Worm (Caenorhabditis elegans) whole organism, L1 larva: Measurements from ENCODE around the gene osgn-1.

Source experiments
- aha-1 ChIP-seq: fragments of 150-350 bp; optimal IDR thresholded peaks from 2 replicates; lab custom pipeline; 2014; ENCODE audit warnings: missing biosample characterization, missing genetic modification characterization
- blmp-1 ChIP-seq: fragments of 150-350 bp; optimal IDR thresholded peaks from 2 replicates; lab custom pipeline; 2014; ENCODE audit warnings: missing biosample characterization, missing genetic modification characterization
- ceh-63 ChIP-seq: fragments of 200-800 bp; sonication (Bioruptor generic); optimal IDR thresholded peaks from 2 replicates; lab custom pipeline; 2018; ENCODE audit warnings: mild to moderate bottlenecking, missing genetic modification characterization, missing compliant biosample characterization
- ceh-8 ChIP-seq: fragments of 200-800 bp; sonication (Bioruptor generic); optimal IDR thresholded peaks from 2 replicates; lab custom pipeline; 2018; ENCODE audit warnings: mild to moderate bottlenecking, missing genetic modification characterization, moderate library complexity, missing compliant biosample characterization
- ceh-82 ChIP-seq, 3 experiments: fragments of 150-350 bp in 1 of 3; sonication (generic microtip) in 2 of 3; optimal IDR thresholded peaks; 2 replicates each; lab custom pipeline; 2014 to 2017; ENCODE audit warnings: missing biosample characterization in 3 of 3, missing genetic modification characterization in 3 of 3
- ceh-90 ChIP-seq: sonication (generic microtip); optimal IDR thresholded peaks from 2 replicates; lab custom pipeline; 2016; ENCODE audit warnings: missing genetic modification characterization, missing compliant biosample characterization
- ces-1 ChIP-seq: fragments of 150-350 bp; optimal IDR thresholded peaks from 2 replicates; lab custom pipeline; 2014; ENCODE audit warnings: missing biosample characterization, missing genetic modification reagents, missing genetic modification characterization
- efl-1 ChIP-seq, 4 experiments: fragments of 150-350 bp; optimal IDR thresholded peaks in 3 of 4; peaks in 1 of 4; 1 replicate in 1 of 4; 2 replicates in 3 of 4; lab custom pipeline; 2014; ENCODE audit warnings: missing biosample characterization in 2 of 4, missing genetic modification characterization in 2 of 4, missing genetic modification reagents in 2 of 4
- egl-13 ChIP-seq: sonication (generic microtip); optimal IDR thresholded peaks from 2 replicates; lab custom pipeline; 2016; ENCODE audit warnings: missing genotype, missing genetic modification reagents, missing genetic modification characterization, missing compliant biosample characterization
- fkh-10 ChIP-seq: sonication (generic microtip); optimal IDR thresholded peaks from 2 replicates; lab custom pipeline; 2017; ENCODE audit warnings: missing biosample characterization, missing genetic modification reagents, missing genetic modification characterization
- lin-13 ChIP-seq: fragments of 150-350 bp; optimal IDR thresholded peaks from 2 replicates; lab custom pipeline; 2014; ENCODE audit warnings: missing biosample characterization, missing genetic modification reagents, missing genetic modification characterization
- lin-15B ChIP-seq: fragments of 150-350 bp; sonication (generic microtip); optimal IDR thresholded peaks from 3 replicates; lab custom pipeline; 2014; ENCODE audit warnings: missing biosample characterization, missing genetic modification characterization
- lsy-2 ChIP-seq, 2 experiments: fragments of 150-350 bp; optimal IDR thresholded peaks; 2 replicates each; lab custom pipeline; 2014; ENCODE audit warnings: missing biosample characterization in 2 of 2, missing genetic modification characterization in 2 of 2
- mab-9 ChIP-seq: fragments of 200-800 bp; sonication (Bioruptor generic); IDR thresholded peaks from 2 replicates; pipeline ENCODE4 v1.3.6; 2022; ENCODE audit warnings: missing genetic modification reagents, missing genetic modification characterization, missing compliant biosample characterization
- mef-2 ChIP-seq: fragments of 150-350 bp; optimal IDR thresholded peaks from 2 replicates; lab custom pipeline; 2014; ENCODE audit warnings: missing biosample characterization, missing genetic modification characterization
- nhr-237 ChIP-seq: fragments of 150-350 bp; optimal IDR thresholded peaks from 2 replicates; lab custom pipeline; 2014; ENCODE audit warnings: missing biosample characterization, missing genetic modification characterization
- nhr-71 ChIP-seq: sonication (generic microtip); optimal IDR thresholded peaks from 2 replicates; lab custom pipeline; 2016; ENCODE audit warnings: mild to moderate bottlenecking, missing genetic modification characterization, moderate library complexity, missing compliant biosample characterization
- nhr-85 ChIP-seq: sonication (generic microtip); peaks from one replicate; lab custom pipeline; 2016; ENCODE audit warnings: missing genetic modification characterization, inconsistent platforms, missing compliant biosample characterization
- pag-3 ChIP-seq: sonication (generic microtip); optimal IDR thresholded peaks from 2 replicates; lab custom pipeline; 2017; ENCODE audit warnings: missing genetic modification characterization, mild to moderate bottlenecking, missing compliant biosample characterization, antibody characterized with exemption, borderline replicate concordance; ENCODE audit not compliant: insufficient read depth
- pqm-1 ChIP-seq: sonication (generic microtip); optimal IDR thresholded peaks from 3 replicates; lab custom pipeline; 2017; ENCODE audit warnings: missing biosample characterization, missing genetic modification characterization
- rnt-1 ChIP-seq: sonication (generic microtip); optimal IDR thresholded peaks from 2 replicates; lab custom pipeline; 2016; ENCODE audit warnings: mild to moderate bottlenecking, missing genetic modification characterization, moderate library complexity, missing compliant biosample characterization
- snu-23 ChIP-seq: sonication (generic microtip); optimal IDR thresholded peaks from 2 replicates; lab custom pipeline; 2016; ENCODE audit warnings: missing genetic modification characterization, missing compliant biosample characterization
- sox-4 ChIP-seq: sonication (generic microtip); optimal IDR thresholded peaks from 2 replicates; lab custom pipeline; 2016; ENCODE audit warnings: missing genetic modification characterization, missing compliant biosample characterization
- sptf-1 ChIP-seq: fragments of 150-350 bp; optimal IDR thresholded peaks from 2 replicates; lab custom pipeline; 2014; ENCODE audit warnings: missing biosample characterization, missing genetic modification characterization
- sup-37 ChIP-seq: fragments of 200-800 bp; sonication (Bioruptor generic); optimal IDR thresholded peaks from 2 replicates; lab custom pipeline; 2018; ENCODE audit warnings: mild to moderate bottlenecking, missing genetic modification characterization, missing compliant biosample characterization
- swsn-7 ChIP-seq: sonication (generic microtip); optimal IDR thresholded peaks from 2 replicates; lab custom pipeline; 2016; ENCODE audit warnings: missing genetic modification characterization, missing compliant biosample characterization
- tlp-1 ChIP-seq: fragments of 150-350 bp; optimal IDR thresholded peaks from 2 replicates; lab custom pipeline; 2014; ENCODE audit warnings: missing biosample characterization, missing genetic modification characterization
- unc-130 ChIP-seq: fragments of 150-350 bp; optimal IDR thresholded peaks from 2 replicates; lab custom pipeline; 2017; ENCODE audit warnings: missing biosample characterization, missing genetic modification characterization, inconsistent platforms
- unc-30 ChIP-seq: sonication (generic microtip); optimal IDR thresholded peaks from 2 replicates; lab custom pipeline; 2017; ENCODE audit warnings: missing biosample characterization, missing genetic modification characterization
- unc-62 ChIP-seq: fragments of 150-350 bp; optimal IDR thresholded peaks from 2 replicates; lab custom pipeline; 2014; ENCODE audit warnings: missing biosample characterization, missing genetic modification reagents, missing genetic modification characterization
- vab-15 ChIP-seq: sonication (generic microtip); optimal IDR thresholded peaks from 2 replicates; lab custom pipeline; 2017; ENCODE audit warnings: missing genotype, mild to moderate bottlenecking, missing genetic modification characterization, missing compliant biosample characterization
- zip-4 ChIP-seq: fragments of 200-800 bp; sonication (Bioruptor generic); optimal IDR thresholded peaks from 2 replicates; lab custom pipeline; 2018; ENCODE audit warnings: mild to moderate bottlenecking, missing genetic modification characterization, moderate library complexity, missing compliant biosample characterization
- ztf-4 ChIP-seq: fragments of 150-350 bp; optimal IDR thresholded peaks from 2 replicates; lab custom pipeline; 2014; ENCODE audit warnings: missing biosample characterization, missing genetic modification characterization

osgn-1 gene

DNA sequence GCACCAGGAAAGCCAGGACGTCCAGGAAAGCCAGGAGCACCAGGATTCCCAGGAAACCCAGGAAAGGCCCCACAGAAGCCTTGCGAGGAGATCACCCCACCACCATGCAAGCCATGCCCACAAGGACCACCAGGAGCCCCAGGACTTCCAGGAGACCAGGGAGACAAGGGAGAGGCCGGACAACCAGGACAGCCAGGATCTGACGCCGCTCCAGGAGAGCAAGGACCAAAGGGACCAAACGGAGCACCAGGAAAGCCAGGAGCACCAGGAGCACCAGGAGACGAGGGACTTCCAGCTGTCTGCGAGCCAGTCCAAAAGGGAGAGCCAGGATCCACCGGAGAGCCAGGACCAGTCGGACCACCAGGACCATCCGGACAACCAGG, 28.8 kb downstream of the osgn-1 start:
- no peak for TF ChIP-seq pqm-1 (tag; lab: Kevin White, UChicago)
- TF ChIP-seq sox-4 (tag; lab: Kevin White, UChicago) = no peak
- TF ChIP-seq sup-37 (GFP tag; lab: Kevin White, UChicago) = no peak
- no peak for TF ChIP-seq mab-9 (GFP tag; lab: Robert Waterston, UW)
- TF ChIP-seq nhr-85 (tag; lab: Kevin White, UChicago) = no peak
- TF ChIP-seq nhr-71 (tag; lab: Kevin White, UChicago) = no peak
- no peak for TF ChIP-seq ceh-63 (GFP tag; lab: Kevin White, UChicago)
- no peak for TF ChIP-seq lsy-2 (tag; optimal IDR thresholded peaks at IDR 0.05; lab: Kevin White, UChicago)
- no peak for TF ChIP-seq fkh-10 (GFP tag; lab: Kevin White, UChicago)
- TF ChIP-seq mef-2 (tag; lab: Kevin White, UChicago) = no peak
- TF ChIP-seq ces-1 (GFP tag; lab: Kevin White, UChicago) = no peak
- TF ChIP-seq lin-15B (tag; lab: Kevin White, UChicago) = no peak
- no peak for TF ChIP-seq snu-23 (GFP tag; lab: Kevin White, UChicago)
- no peak for TF ChIP-seq pag-3 (tag; lab: Kevin White, UChicago)
- no peak for TF ChIP-seq swsn-7 (tag; lab: Kevin White, UChicago)
- TF ChIP-seq tlp-1 = no peak
- TF ChIP-seq rnt-1 = no peak
- TF ChIP-seq unc-62 = no peak

DNA sequence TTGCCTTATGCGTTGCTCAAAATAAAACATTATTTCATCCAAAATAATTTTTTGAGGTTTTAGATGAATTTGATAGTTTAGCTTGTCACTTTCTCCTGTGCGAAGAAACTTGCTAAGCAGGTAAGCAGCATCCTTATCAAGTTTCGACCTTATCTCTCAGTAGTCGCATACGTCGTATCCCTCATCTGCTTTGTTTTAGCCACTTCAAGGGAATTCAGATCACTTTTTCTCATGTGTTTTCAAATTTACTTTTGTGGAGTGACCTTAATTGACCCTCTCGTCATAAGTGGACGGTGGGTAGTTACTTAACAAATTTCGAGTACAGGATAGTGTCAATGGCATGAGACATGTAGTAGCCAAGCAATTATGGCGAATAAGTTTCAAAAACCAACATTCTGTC, 29.5 kb downstream of the osgn-1 start:
- TF ChIP-seq egl-13 = no peak
- peak; percentile 79 for TF ChIP-seq blmp-1 (tag; lab: Kevin White, UChicago)
- no peak for TF ChIP-seq ceh-90 (tag; lab: Kevin White, UChicago)
- TF ChIP-seq nhr-237 (tag; lab: Kevin White, UChicago) = no peak
- TF ChIP-seq unc-30 = no peak
- TF ChIP-seq lin-13 (GFP tag; lab: Kevin White, UChicago) = no peak
- no peak for TF ChIP-seq aha-1 (tag; lab: Kevin White, UChicago)
- TF ChIP-seq ceh-82 (tag; optimal IDR thresholded peaks at IDR 0.05; lab: Kevin White, UChicago) = no peak
- TF ChIP-seq ztf-4 (tag; lab: Kevin White, UChicago) = peak; percentile 59

- TF ChIP-seq unc-130 (tag; lab: Kevin White, UChicago) (no peak), efl-1 (optimal IDR thresholded peaks at IDR 0.05; lab: Kevin White, UChicago) (no peak), efl-1 (GFP tag; optimal IDR thresholded peaks at IDR 0.05 in 1 of 2; lab: Kevin White, UChicago) (peak in 1 of 2 experiments; percentile 78), ceh-8 (GFP tag; lab: Kevin White, UChicago) (peak; percentile 70)
Observed at ce11 chrIV:4243830-4244406, 36.7 kb downstream of the osgn-1 start.

- TF ChIP-seq zip-4 (GFP tag; lab: Kevin White, UChicago) = no peak
- TF ChIP-seq blmp-1 (tag; lab: Kevin White, UChicago) = peak; percentile 15
- TF ChIP-seq, all 84 proteins: peak for 1
Observed at ce11 chrIV:4244510-4244909, 37.3 kb downstream of the osgn-1 start, which contains the start of gene col-34. Gene col-34, minus strand, starts transcription at chrIV:4244610.

DNA sequence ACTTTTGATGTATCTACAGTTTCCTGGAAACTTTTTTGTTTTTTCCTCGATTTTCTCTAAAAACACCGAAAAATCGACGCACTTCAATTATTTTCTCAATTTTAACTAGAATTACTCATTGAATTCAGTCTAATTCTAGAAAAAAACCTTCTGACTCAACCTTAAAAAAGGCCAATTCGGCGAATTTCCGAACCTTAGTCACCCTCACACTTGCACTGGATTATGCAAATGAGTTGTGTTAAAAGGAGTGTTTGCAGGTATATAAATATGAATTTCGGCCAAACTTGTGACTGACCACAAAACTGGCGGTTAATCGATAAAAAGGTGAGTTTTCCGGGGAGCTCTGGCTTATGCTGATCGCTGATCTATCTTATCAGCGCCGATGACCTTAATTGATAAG, 39.3 kb downstream of the osgn-1 start, which contains the start of gene ttr-20:
Gene ttr-20, plus strand, starts transcription at position 301 of the 400 bp plus-strand sequence.
- TF ChIP-seq sptf-1 (tag; lab: Kevin White, UChicago) (no peak), vab-15 (tag; lab: Kevin White, UChicago) (no peak), blmp-1 (tag; lab: Kevin White, UChicago) (no peak), nhr-85 (tag; lab: Kevin White, UChicago) (peak; percentile 7), swsn-7 (tag; lab: Kevin White, UChicago) (no peak)
